Fruit fly (Drosophila melanogaster): ENCODE results near the gene CG3226.

CG3226 gene

dm6 chrX:6694979-6695388, 40.9 kb upstream of the CG3226 start, which contains the start of gene CG14442 (continued):
- no peak for TF ChIP-seq ash1 (GFP tag; optimal IDR thresholded peaks at IDR 0.05)
- TF ChIP-seq wor (GFP tag; IDR thresholded peaks at IDR 0.05) = no peak
- no peak for TF ChIP-seq jigr1 (GFP tag; IDR thresholded peaks at IDR 0.05)
- peak; percentile 87 for TF ChIP-seq CG7963 (GFP tag; IDR thresholded peaks at IDR 0.05; ENCODE audit: partially characterized antibody)
- no peak for TF ChIP-seq ase (GFP tag; IDR thresholded peaks at IDR 0.05)
- no peak for TF ChIP-seq CG11398 (GFP tag; optimal IDR thresholded peaks at IDR 0.05)
- TF ChIP-seq CG3838 (GFP tag; optimal IDR thresholded peaks at IDR 0.05) = peak; percentile 4
- peak; percentile 93 for TF ChIP-seq hbn (GFP tag; IDR thresholded peaks at IDR 0.05; ENCODE audit: partially characterized antibody)
- TF ChIP-seq CG11696 (GFP tag; IDR thresholded peaks at IDR 0.05) = no peak
- TF ChIP-seq mirr (GFP tag; optimal IDR thresholded peaks at IDR 0.05) = no peak
- TF ChIP-seq mam (GFP tag; optimal IDR thresholded peaks at IDR 0.05) = peak; percentile 11
- no peak for TF ChIP-seq Adf1 (GFP tag; IDR thresholded peaks at IDR 0.05)
- TF ChIP-seq CG11456 (GFP tag; IDR thresholded peaks at IDR 0.05) = no peak
- no peak for TF ChIP-seq usp (GFP tag; optimal IDR thresholded peaks at IDR 0.05)
- no peak for TF ChIP-seq CG16779 (GFP tag; IDR thresholded peaks at IDR 0.05)
- no peak for TF ChIP-seq CG12219 (GFP tag; optimal IDR thresholded peaks at IDR 0.05)
- TF ChIP-seq otp (GFP tag; IDR thresholded peaks at IDR 0.05) = no peak
- TF ChIP-seq CG31388 (GFP tag; optimal IDR thresholded peaks at IDR 0.05) = no peak
- no peak for TF ChIP-seq da (GFP tag; optimal IDR thresholded peaks at IDR 0.05)
- no peak for TF ChIP-seq Fer2 (tag; optimal IDR thresholded peaks at IDR 0.05)
- TF ChIP-seq ac (GFP tag; optimal IDR thresholded peaks at IDR 0.05) = no peak
- TF ChIP-seq CG10543 (GFP tag; optimal IDR thresholded peaks at IDR 0.05) = peak; percentile 1
- no peak for TF ChIP-seq zen (tag; optimal IDR thresholded peaks at IDR 0.05)
- peak; percentile 34; the same call in 1 of the 4 replicates for TF ChIP-seq Gug (GFP tag; IDR thresholded peaks at IDR 0.05)
- peak; percentile 48 for TF ChIP-seq trem (tag; optimal IDR thresholded peaks at IDR 0.05)
- TF ChIP-seq tna (GFP tag; IDR thresholded peaks at IDR 0.05; ENCODE audit: partially characterized antibody) = peak; percentile 84
- peak; percentile 56 for TF ChIP-seq CoRest (tag; optimal IDR thresholded peaks at IDR 0.05)
- no peak for TF ChIP-seq slou (GFP tag; optimal IDR thresholded peaks at IDR 0.05)
- TF ChIP-seq CG4282 (GFP tag; optimal IDR thresholded peaks at IDR 0.05) = no peak
- TF ChIP-seq Optix (GFP tag; IDR thresholded peaks at IDR 0.05) = no peak
- no peak for TF ChIP-seq az2 (GFP tag; optimal IDR thresholded peaks at IDR 0.05)
- no peak for TF ChIP-seq tio (GFP tag; optimal IDR thresholded peaks at IDR 0.05)
- TF ChIP-seq CG13894 (tag; optimal IDR thresholded peaks at IDR 0.05) = peak; percentile 66
- TF ChIP-seq ci (GFP tag; IDR thresholded peaks at IDR 0.05) = no peak
- peak; percentile 2 for TF ChIP-seq CTCF (GFP tag; optimal IDR thresholded peaks at IDR 0.05)
- no peak for TF ChIP-seq Ravus (GFP tag; IDR thresholded peaks at IDR 0.05)
- no peak for TF ChIP-seq CG30431 (GFP tag; optimal IDR thresholded peaks at IDR 0.05)
- no peak for TF ChIP-seq CG4360 (GFP tag; IDR thresholded peaks at IDR 0.05)
- peak; percentile 51 for TF ChIP-seq CG13424 (tag; optimal IDR thresholded peaks at IDR 0.05)
- peak; percentile 36 for TF ChIP-seq CG15269 (tag; optimal IDR thresholded peaks at IDR 0.05)
- TF ChIP-seq CG4617 (GFP tag; optimal IDR thresholded peaks at IDR 0.05; ENCODE audit: borderline replicate concordance) = peak; percentile 33
- TF ChIP-seq Ssrp (tag; optimal IDR thresholded peaks at IDR 0.05) = peak; percentile 7
- 0 out of 2 replicates have a peak, but pooled peaks have one; percentile 29 for TF ChIP-seq sob (GFP tag; IDR thresholded peaks at IDR 0.05)
- no peak for TF ChIP-seq Jarid2 (GFP tag; optimal IDR thresholded peaks at IDR 0.05)
- TF ChIP-seq crp (GFP tag; optimal IDR thresholded peaks at IDR 0.05) = peak in 1 of 2 experiments; percentile 21
- TF ChIP-seq CG15514 (GFP tag; optimal IDR thresholded peaks at IDR 0.05) = peak; percentile 65
- no peak for TF ChIP-seq eyg (GFP tag; optimal IDR thresholded peaks at IDR 0.05)
- no peak for TF ChIP-seq en (GFP tag; optimal IDR thresholded peaks at IDR 0.05)
- TF ChIP-seq Sry-δ (GFP tag; optimal IDR thresholded peaks at IDR 0.05) = peak; percentile 88
- no peak for TF ChIP-seq kay (GFP tag; optimal IDR thresholded peaks at IDR 0.05)
- no peak for TF ChIP-seq wdn (GFP tag; IDR thresholded peaks at IDR 0.05)
- TF ChIP-seq CG14050 (GFP tag; IDR thresholded peaks at IDR 0.05) = no peak
- no peak for TF ChIP-seq CG18619 (GFP tag; optimal IDR thresholded peaks at IDR 0.05)

All from whole organism, embryonic.